Worm (Caenorhabditis elegans) whole organism, mixed stage, embryonic: ENCODE measurements around the gene eif-2Bdelta.

ENCODE experiments used
- M03D4.4 ChIP-seq: sonication (generic microtip); optimal IDR thresholded peaks from 2 replicates; lab custom pipeline; 2017; ENCODE audit warnings: mild to moderate bottlenecking, missing genetic modification characterization, missing compliant biosample characterization
- bed-3 ChIP-seq: fragments of 200-800 bp; sonication (Bioruptor generic); optimal IDR thresholded peaks from 3 replicates; lab custom pipeline; 2018; ENCODE audit warnings: mild to moderate bottlenecking, missing genetic modification characterization, moderate library complexity, missing compliant biosample characterization
- blmp-1 ChIP-seq: fragments of 150-350 bp; optimal IDR thresholded peaks from 2 replicates; lab custom pipeline; 2014; ENCODE audit warnings: missing biosample characterization, missing genetic modification characterization
- ceh-39 ChIP-seq: fragments of 150-350 bp; optimal IDR thresholded peaks from 2 replicates; lab custom pipeline; 2014; ENCODE audit warnings: missing biosample characterization, missing genetic modification characterization
- ceh-43 ChIP-seq: fragments of 200-800 bp; sonication (Bioruptor generic); optimal IDR thresholded peaks from 2 replicates; lab custom pipeline; 2018; ENCODE audit warnings: mild to moderate bottlenecking, missing genetic modification characterization, moderate library complexity, missing compliant biosample characterization
- ceh-83 ChIP-seq: fragments of 200-800 bp; sonication (Bioruptor generic); optimal IDR thresholded peaks from 2 replicates; lab custom pipeline; 2018; ENCODE audit warnings: mild to moderate bottlenecking, missing genetic modification characterization, missing compliant biosample characterization
- ces-1 ChIP-seq: fragments of 150-350 bp; optimal IDR thresholded peaks from 2 replicates; lab custom pipeline; 2014; ENCODE audit warnings: missing biosample characterization, missing genetic modification reagents, missing genetic modification characterization
- cnd-1 ChIP-seq: fragments of 200-800 bp; sonication (Bioruptor generic); optimal IDR thresholded peaks from 2 replicates; lab custom pipeline; 2018; ENCODE audit warnings: mild to moderate bottlenecking, missing genetic modification characterization, missing compliant biosample characterization
- drap-1 ChIP-seq: fragments of 200-800 bp; sonication (Bioruptor generic); optimal IDR thresholded peaks from 3 replicates; lab custom pipeline; 2018; ENCODE audit warnings: mild to moderate bottlenecking, missing genetic modification characterization, missing compliant biosample characterization
- elt-1 ChIP-seq: sonication (generic microtip); optimal IDR thresholded peaks from 2 replicates; lab custom pipeline; 2017; ENCODE audit warnings: missing genetic modification characterization, mild to moderate bottlenecking, missing compliant biosample characterization, antibody characterized with exemption, moderate library complexity, borderline replicate concordance; ENCODE audit not compliant: insufficient read depth
- elt-3 ChIP-seq: fragments of 150-350 bp; optimal IDR thresholded peaks from 2 replicates; lab custom pipeline; 2014; ENCODE audit warnings: missing biosample characterization, missing genetic modification characterization
- flh-1 ChIP-seq: fragments of 200-800 bp; sonication (Bioruptor generic); optimal IDR thresholded peaks from 2 replicates; lab custom pipeline; 2018; ENCODE audit warnings: mild to moderate bottlenecking, missing genetic modification characterization, moderate library complexity, missing compliant biosample characterization
- ham-2 ChIP-seq: fragments of 200-800 bp; sonication (Bioruptor generic); optimal IDR thresholded peaks from 2 replicates; lab custom pipeline; 2018; ENCODE audit warnings: mild to moderate bottlenecking, missing genetic modification characterization, missing compliant biosample characterization
- hlh-1 ChIP-seq: fragments of 150-350 bp; optimal IDR thresholded peaks from 2 replicates; lab custom pipeline; 2014; ENCODE audit warnings: missing biosample characterization, missing genetic modification reagents, missing genetic modification characterization
- lin-13 ChIP-seq: fragments of 150-350 bp; optimal IDR thresholded peaks from 2 replicates; lab custom pipeline; 2014; ENCODE audit warnings: missing biosample characterization, missing genetic modification characterization
- lin-32 ChIP-seq: fragments of 200-800 bp; sonication (Bioruptor generic); optimal IDR thresholded peaks from 2 replicates; lab custom pipeline; 2018; ENCODE audit warnings: mild to moderate bottlenecking, missing genetic modification characterization, missing compliant biosample characterization
- lsy-2 ChIP-seq: fragments of 150-350 bp; optimal IDR thresholded peaks from 2 replicates; lab custom pipeline; 2014; ENCODE audit warnings: missing biosample characterization, missing genetic modification characterization
- mab-5 ChIP-seq: fragments of 150-350 bp; optimal IDR thresholded peaks from 2 replicates; lab custom pipeline; 2014; ENCODE audit warnings: missing biosample characterization, missing genetic modification characterization
- mep-1 ChIP-seq: fragments of 150-350 bp; optimal IDR thresholded peaks from 2 replicates; lab custom pipeline; 2017; ENCODE audit warnings: missing biosample characterization, missing genetic modification reagents, missing genetic modification characterization, inconsistent platforms
- mls-2 ChIP-seq: sonication (generic microtip); optimal IDR thresholded peaks from 2 replicates; lab custom pipeline; 2016; ENCODE audit warnings: mild to moderate bottlenecking, missing genetic modification characterization, moderate library complexity, missing compliant biosample characterization
- nhr-12 ChIP-seq: fragments of 150-350 bp; optimal IDR thresholded peaks from 2 replicates; lab custom pipeline; 2014; ENCODE audit warnings: missing biosample characterization, missing genetic modification characterization
- nhr-2 ChIP-seq: fragments of 150-350 bp; optimal IDR thresholded peaks from 2 replicates; lab custom pipeline; 2014; ENCODE audit warnings: missing biosample characterization, missing genetic modification characterization
- nhr-237 ChIP-seq: fragments of 150-350 bp; optimal IDR thresholded peaks from 2 replicates; lab custom pipeline; 2014; ENCODE audit warnings: missing biosample characterization, missing genetic modification characterization
- nhr-28 ChIP-seq: fragments of 150-350 bp; optimal IDR thresholded peaks from 2 replicates; lab custom pipeline; 2014; ENCODE audit warnings: missing biosample characterization, missing genetic modification characterization
- nhr-76 ChIP-seq: sonication (generic microtip); optimal IDR thresholded peaks from 2 replicates; lab custom pipeline; 2017; ENCODE audit warnings: missing biosample characterization, missing genetic modification characterization
- pha-4 ChIP-seq: fragments of 150-350 bp; optimal IDR thresholded peaks from 2 replicates; lab custom pipeline; 2018; ENCODE audit warnings: missing biosample characterization, missing genetic modification reagents, missing genetic modification characterization
- sem-2 ChIP-seq: fragments of 200-800 bp; sonication (Bioruptor generic); optimal IDR thresholded peaks from 2 replicates; lab custom pipeline; 2018; ENCODE audit warnings: mild to moderate bottlenecking, missing genetic modification characterization, missing compliant biosample characterization
- snpc-4 ChIP-seq: fragments of 150-350 bp; optimal IDR thresholded peaks from 2 replicates; lab custom pipeline; 2014; ENCODE audit warnings: missing biosample characterization, missing genetic modification characterization
- sptf-1 ChIP-seq: sonication (generic microtip); optimal IDR thresholded peaks from 2 replicates; lab custom pipeline; 2017; ENCODE audit warnings: mild to moderate bottlenecking, missing genetic modification characterization, moderate library complexity, missing compliant biosample characterization
- tbx-8 ChIP-seq: fragments of 200-800 bp; sonication (Bioruptor generic); optimal IDR thresholded peaks from 2 replicates; lab custom pipeline; 2018; ENCODE audit warnings: mild to moderate bottlenecking, missing genetic modification characterization, moderate library complexity, missing compliant biosample characterization
- unc-120 ChIP-seq: sonication (generic microtip); optimal IDR thresholded peaks from 2 replicates; lab custom pipeline; 2017; ENCODE audit warnings: missing genetic modification characterization, missing compliant biosample characterization; ENCODE audit not compliant: poor library complexity, severe bottlenecking
- unc-39 ChIP-seq: fragments of 150-350 bp; optimal IDR thresholded peaks from 2 replicates; lab custom pipeline; 2014; ENCODE audit warnings: missing biosample characterization, missing genetic modification characterization
- unc-62 ChIP-seq: fragments of 150-350 bp; optimal IDR thresholded peaks from 2 replicates; lab custom pipeline; 2014; ENCODE audit warnings: missing biosample characterization, missing genetic modification reagents, missing genetic modification characterization
- zip-8 ChIP-seq: fragments of 150-350 bp; optimal IDR thresholded peaks from 2 replicates; lab custom pipeline; 2014; ENCODE audit warnings: missing biosample characterization, missing genetic modification characterization
- ztf-11 ChIP-seq: fragments of 150-350 bp; optimal IDR thresholded peaks from 2 replicates; lab custom pipeline; 2014; ENCODE audit warnings: missing biosample characterization, missing genetic modification characterization

Gene eif-2Bdelta

DNA sequence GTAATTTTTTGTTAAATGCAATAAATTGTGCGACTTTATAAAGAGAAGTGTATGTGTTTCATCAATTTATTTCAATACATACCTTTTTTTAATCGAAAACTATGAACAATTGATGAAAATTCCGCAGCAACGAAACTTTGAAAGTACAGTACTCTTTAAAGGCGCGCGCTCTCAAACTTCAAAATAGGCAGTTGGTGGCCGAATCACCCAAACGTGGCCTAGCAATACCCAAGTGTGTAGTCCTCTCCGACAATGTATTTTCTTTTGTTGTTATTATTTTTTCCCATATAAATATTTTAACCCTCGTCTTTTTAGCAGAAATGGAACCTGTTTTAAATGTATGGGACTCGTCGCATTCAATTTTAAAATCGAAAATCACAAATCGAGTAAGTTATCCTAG is 22.9 kb downstream of the eif-2Bdelta start, which contains the start of gene C50F4.4:
Gene C50F4.4 (plus strand): TSS at position 267 of the 400 bp plus-strand sequence.
- TF ChIP-seq M03D4.4 (tag; lab: Kevin White, UChicago) = no peak
- peak; percentile 34 for TF ChIP-seq unc-120 (tag; lab: Kevin White, UChicago)
- no peak for TF ChIP-seq ceh-43 (GFP tag; lab: Kevin White, UChicago)
- TF ChIP-seq, all 35 proteins: peak for 1

DNA sequence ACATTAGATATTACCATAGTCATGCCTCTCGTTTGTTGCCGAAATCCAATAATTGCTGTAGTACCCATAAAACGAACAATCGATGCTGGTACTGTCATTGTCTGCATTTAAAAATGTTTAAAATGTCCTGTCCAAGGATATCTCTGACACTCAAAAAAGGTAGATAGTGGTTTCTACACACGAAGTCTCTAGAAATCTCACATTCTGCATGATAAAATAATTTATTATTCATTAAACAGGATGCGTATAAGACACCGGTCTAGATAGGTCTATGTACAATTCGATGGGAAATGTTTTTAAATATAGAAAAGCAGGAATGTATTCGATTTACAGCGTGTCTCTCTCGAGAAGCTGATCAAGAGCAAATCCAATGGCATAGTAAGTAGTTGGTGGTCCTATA is 26.0 kb downstream of the eif-2Bdelta start, which contains the start of gene C50F4.12:
Gene C50F4.12 (minus strand): TSS at position 101 of the 400 bp plus-strand sequence.
- TF ChIP-seq unc-120 (tag; lab: Kevin White, UChicago) (no peak), M03D4.4 (tag; lab: Kevin White, UChicago) (no peak), ham-2 (GFP tag; lab: Kevin White, UChicago) (no peak), zip-8 (tag; lab: Kevin White, UChicago) (no peak), flh-1 (GFP tag; lab: Kevin White, UChicago) (no peak), hlh-1 (tag; lab: Kevin White, UChicago) (no peak), tbx-8 (GFP tag; lab: Kevin White, UChicago) (no peak)
- TF ChIP-seq, all 35 proteins: peak for 0

DNA sequence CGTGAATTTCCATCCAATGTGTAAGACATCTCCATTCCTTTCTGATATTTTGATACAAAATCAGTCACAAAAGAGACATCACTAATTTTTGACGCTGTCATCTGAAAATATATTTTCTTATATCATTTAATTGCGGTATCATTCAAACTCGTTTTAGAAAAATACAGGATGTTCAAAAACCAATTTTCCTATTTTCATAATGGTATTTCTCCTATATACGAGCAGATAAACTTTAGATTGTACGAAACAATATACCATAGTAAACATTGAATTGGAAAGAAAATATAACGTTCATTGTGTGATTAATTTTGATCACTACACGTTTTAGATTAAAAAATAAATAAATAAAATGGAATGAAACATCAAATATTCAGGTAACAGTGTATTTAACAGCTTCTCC is 27.9 kb downstream of the eif-2Bdelta start, which contains the start of gene C50F4.16:
Gene C50F4.16 (minus strand): TSS at position 101 of the 400 bp plus-strand sequence.
- no peak for TF ChIP-seq ces-1 (GFP tag; lab: Kevin White, UChicago)
- TF ChIP-seq pha-4 (tag; lab: Kevin White, UChicago) = no peak
- TF ChIP-seq nhr-237 (tag; lab: Kevin White, UChicago) = no peak
- TF ChIP-seq elt-1 (tag; lab: Kevin White, UChicago) = no peak
- TF ChIP-seq unc-120 (tag; lab: Kevin White, UChicago) = no peak
- no peak for TF ChIP-seq lin-32 (GFP tag; lab: Kevin White, UChicago)
- no peak for TF ChIP-seq ceh-39
- TF ChIP-seq nhr-12 = no peak
- no peak for TF ChIP-seq lin-13 (tag; lab: Kevin White, UChicago)
- TF ChIP-seq M03D4.4 (tag; lab: Kevin White, UChicago) = no peak
- TF ChIP-seq ztf-11 (tag; lab: Kevin White, UChicago) = no peak
- no peak for TF ChIP-seq nhr-76 (tag; lab: Kevin White, UChicago)

DNA sequence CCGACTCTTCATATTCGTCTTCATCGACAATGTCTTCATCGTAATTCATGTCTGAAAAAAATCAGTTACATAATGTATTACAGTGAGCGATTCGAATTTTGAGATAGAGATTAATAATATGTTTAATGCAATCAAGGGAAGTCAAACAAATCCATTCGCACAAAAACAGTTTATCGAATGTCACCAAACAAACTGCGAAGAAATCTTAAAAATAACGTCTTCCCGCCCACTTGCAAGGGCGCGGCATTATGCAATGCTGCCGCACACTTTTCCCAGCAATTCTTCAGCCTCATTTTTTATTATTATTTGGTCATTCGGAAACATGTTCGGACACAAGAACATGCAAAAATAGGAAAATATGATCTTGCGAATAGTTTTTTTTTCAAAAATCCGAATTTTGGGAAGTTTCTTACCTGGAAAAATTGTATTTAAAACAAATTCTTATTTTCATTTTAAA is 30.6 kb downstream of the eif-2Bdelta start, which contains the start of gene mdf-1:
Gene mdf-1 (minus strand): TSS at position 51 of the 457 bp plus-strand sequence.
- no peak for TF ChIP-seq mab-5 (tag; lab: Kevin White, UChicago)
- TF ChIP-seq lin-13 (tag; lab: Kevin White, UChicago) = peak; percentile 71
- TF ChIP-seq drap-1 (GFP tag; lab: Kevin White, UChicago) = no peak
- TF ChIP-seq nhr-28 (tag; lab: Kevin White, UChicago) = no peak
- TF ChIP-seq flh-1 (GFP tag; lab: Kevin White, UChicago) = no peak
- peak; percentile 35 for TF ChIP-seq mls-2 (tag; lab: Kevin White, UChicago)
- TF ChIP-seq cnd-1 = peak; percentile 12
- TF ChIP-seq nhr-2 (tag; lab: Kevin White, UChicago) = no peak
- TF ChIP-seq unc-62 = peak; percentile 23
- TF ChIP-seq ham-2 (GFP tag; lab: Kevin White, UChicago) = no peak
- TF ChIP-seq lin-32 (GFP tag; lab: Kevin White, UChicago) = no peak
- TF ChIP-seq zip-8 (tag; lab: Kevin White, UChicago) = no peak
- peak; percentile 44 for TF ChIP-seq hlh-1 (tag; lab: Kevin White, UChicago)
- no peak for TF ChIP-seq nhr-12
- no peak for TF ChIP-seq ceh-83 (GFP tag; lab: Kevin White, UChicago)
- TF ChIP-seq blmp-1 (tag; lab: Kevin White, UChicago) = no peak
- TF ChIP-seq ceh-39 = peak; percentile 29
- no peak for TF ChIP-seq sem-2 (GFP tag; lab: Kevin White, UChicago)
- no peak for TF ChIP-seq elt-3 (tag; lab: Kevin White, UChicago)
- peak; percentile 49 for TF ChIP-seq ces-1 (GFP tag; lab: Kevin White, UChicago)
- TF ChIP-seq nhr-237 (tag; lab: Kevin White, UChicago) = peak; percentile 71
- no peak for TF ChIP-seq tbx-8 (GFP tag; lab: Kevin White, UChicago)
- TF ChIP-seq nhr-76 (tag; lab: Kevin White, UChicago) = no peak
- TF ChIP-seq snpc-4 (tag; lab: Kevin White, UChicago) = no peak
- peak; percentile 61 for TF ChIP-seq lsy-2
- peak; percentile 83 for TF ChIP-seq mep-1 (tag; lab: Kevin White, UChicago)
- TF ChIP-seq unc-120 (tag; lab: Kevin White, UChicago) = no peak
- peak; percentile 10 for TF ChIP-seq elt-1 (tag; lab: Kevin White, UChicago)
- no peak for TF ChIP-seq bed-3 (GFP tag; lab: Kevin White, UChicago)
- peak; percentile 57 for TF ChIP-seq pha-4 (tag; lab: Kevin White, UChicago)
- TF ChIP-seq ceh-43 (GFP tag; lab: Kevin White, UChicago) = peak; percentile 16
- no peak for TF ChIP-seq unc-39 (tag; lab: Kevin White, UChicago)
- no peak for TF ChIP-seq ztf-11 (tag; lab: Kevin White, UChicago)
- TF ChIP-seq sptf-1 (tag; lab: Kevin White, UChicago) = peak; percentile 70
- TF ChIP-seq M03D4.4 (tag; lab: Kevin White, UChicago) = peak; percentile 54
- TF ChIP-seq, all 35 proteins: peak for 15
